Worm (Caenorhabditis elegans) whole organism, L1 larva: ENCODE results near the gene smr-1.
A peak's percentile ranks its signal among the peaks of the same experiment; 100 is the strongest.

ENCODE experiments used
- F16B12.6 ChIP-seq: fragments of 150-350 bp; optimal IDR thresholded peaks from 2 replicates; lab custom pipeline; 2014; ENCODE audit warnings: missing biosample characterization, missing genetic modification characterization
- ama-1 ChIP-seq: fragments of 150-350 bp; optimal IDR thresholded peaks from 2 replicates; lab custom pipeline; 2014
- blmp-1 ChIP-seq: fragments of 150-350 bp; optimal IDR thresholded peaks from 2 replicates; lab custom pipeline; 2014; ENCODE audit warnings: missing biosample characterization, missing genetic modification characterization
- ceh-8 ChIP-seq: fragments of 200-800 bp; sonication (Bioruptor generic); optimal IDR thresholded peaks from 2 replicates; lab custom pipeline; 2018; ENCODE audit warnings: mild to moderate bottlenecking, missing genetic modification characterization, moderate library complexity, missing compliant biosample characterization
- ceh-82 ChIP-seq, 3 experiments: fragments of 150-350 bp in 1 of 3; sonication (generic microtip) in 2 of 3; optimal IDR thresholded peaks; 2 replicates each; lab custom pipeline; 2014 to 2017; ENCODE audit warnings: missing biosample characterization in 3 of 3, missing genetic modification characterization in 3 of 3
- ces-1 ChIP-seq: fragments of 150-350 bp; optimal IDR thresholded peaks from 2 replicates; lab custom pipeline; 2014; ENCODE audit warnings: missing biosample characterization, missing genetic modification reagents, missing genetic modification characterization
- dpl-1 ChIP-seq, 3 experiments: fragments of 150-350 bp in 2 of 3; sonication (generic microtip) in 1 of 3; optimal IDR thresholded peaks; 2 replicates each; lab custom pipeline; 2014 to 2017; ENCODE audit warnings: missing biosample characterization in 3 of 3, missing genetic modification characterization in 3 of 3, missing genetic modification reagents in 3 of 3
- efl-1 ChIP-seq, 4 experiments: fragments of 150-350 bp; optimal IDR thresholded peaks in 3 of 4; peaks in 1 of 4; 1 replicate in 1 of 4; 2 replicates in 3 of 4; lab custom pipeline; 2014; ENCODE audit warnings: missing biosample characterization in 2 of 4, missing genetic modification characterization in 2 of 4, missing genetic modification reagents in 2 of 4
- nhr-11 ChIP-seq: fragments of 150-350 bp; optimal IDR thresholded peaks from 2 replicates; lab custom pipeline; 2014; ENCODE audit warnings: missing biosample characterization, missing genetic modification characterization
- nhr-237 ChIP-seq: fragments of 150-350 bp; optimal IDR thresholded peaks from 2 replicates; lab custom pipeline; 2014; ENCODE audit warnings: missing biosample characterization, missing genetic modification characterization
- pax-3 ChIP-seq: fragments of 200-800 bp; sonication (Bioruptor generic); optimal IDR thresholded peaks from 2 replicates; lab custom pipeline; 2018; ENCODE audit warnings: mild to moderate bottlenecking, missing genetic modification characterization, moderate library complexity, missing compliant biosample characterization
- rnt-1 ChIP-seq: sonication (generic microtip); optimal IDR thresholded peaks from 2 replicates; lab custom pipeline; 2016; ENCODE audit warnings: mild to moderate bottlenecking, missing genetic modification characterization, moderate library complexity, missing compliant biosample characterization
- sox-4 ChIP-seq: sonication (generic microtip); optimal IDR thresholded peaks from 2 replicates; lab custom pipeline; 2016; ENCODE audit warnings: missing genetic modification characterization, missing compliant biosample characterization
- tlp-1 ChIP-seq: fragments of 150-350 bp; optimal IDR thresholded peaks from 2 replicates; lab custom pipeline; 2014; ENCODE audit warnings: missing biosample characterization, missing genetic modification characterization

ce11 chrIII:1144816-1145215 lies 1.8 kb downstream of the smr-1 start:
- no peak for TF ChIP-seq F16B12.6 (tag; lab: Kevin White, UChicago)
- TF ChIP-seq nhr-237: no peak
- no peak for TF ChIP-seq ceh-8
- TF ChIP-seq rnt-1 (tag; lab: Kevin White, UChicago): no peak
- TF ChIP-seq ces-1 (GFP tag; lab: Kevin White, UChicago): no peak
- no peak for TF ChIP-seq sox-4 (tag; lab: Kevin White, UChicago)
- TF ChIP-seq blmp-1: no peak
- TF ChIP-seq ceh-82 (tag; optimal IDR thresholded peaks at IDR 0.05; lab: Kevin White, UChicago): no peak
- TF ChIP-seq efl-1 (optimal IDR thresholded peaks at IDR 0.05; lab: Kevin White, UChicago): no peak
- TF ChIP-seq efl-1 (GFP tag; optimal IDR thresholded peaks at IDR 0.05 in 1 of 2; lab: Kevin White, UChicago): peak in 1 of 2 experiments; percentile 76
- TF ChIP-seq pax-3 (tag; lab: Kevin White, UChicago): no peak
- no peak for TF ChIP-seq ama-1
- no peak for TF ChIP-seq dpl-1 (GFP tag; optimal IDR thresholded peaks at IDR 0.05; lab: Kevin White, UChicago)
- TF ChIP-seq tlp-1 (tag; lab: Kevin White, UChicago): no peak
- TF ChIP-seq nhr-11 (tag; lab: Kevin White, UChicago): no peak
